Worm (Caenorhabditis elegans): ENCODE data around the gene lin-46.

ce11 chrV:13008825-13009224, 40.2 kb downstream of the lin-46 start, which contains the start of gene F15B9.10:
- TF ChIP-seq unc-39 (tag; optimal IDR thresholded peaks at IDR 0.05) (no peak), nhr-6 (tag; optimal IDR thresholded peaks at IDR 0.05) (no peak), R02D3.7 (tag; optimal IDR thresholded peaks at IDR 0.05) (no peak), nhr-77 (tag; optimal IDR thresholded peaks at IDR 0.05) (no peak), sma-3 (GFP tag; optimal IDR thresholded peaks at IDR 0.05) (no peak), nhr-23 (tag; optimal IDR thresholded peaks at IDR 0.05) (no peak), F13H6.1 (tag; optimal IDR thresholded peaks at IDR 0.05) (no peak), elt-1 (tag; optimal IDR thresholded peaks at IDR 0.05) (no peak)
